Worm (Caenorhabditis elegans) whole organism, L4/young adult: ENCODE data around the gene F58B3.4.

Experiments used
- W03F9.2 ChIP-seq: fragments of 150-350 bp; optimal IDR thresholded peaks from 2 replicates; lab custom pipeline; 2014; ENCODE audit warnings: missing biosample characterization, missing genetic modification characterization
- dao-5 ChIP-seq: sonication (generic microtip); optimal IDR thresholded peaks from 2 replicates; lab custom pipeline; 2016; ENCODE audit warnings: missing genotype, missing genetic modification characterization, moderate library complexity, missing compliant biosample characterization
- him-1 ChIP-seq: sonication (generic microtip); optimal IDR thresholded peaks from 2 replicates; lab custom pipeline; 2016; ENCODE audit warnings: missing genotype, missing genetic modification reagents, missing genetic modification characterization, missing compliant biosample characterization

DNA sequence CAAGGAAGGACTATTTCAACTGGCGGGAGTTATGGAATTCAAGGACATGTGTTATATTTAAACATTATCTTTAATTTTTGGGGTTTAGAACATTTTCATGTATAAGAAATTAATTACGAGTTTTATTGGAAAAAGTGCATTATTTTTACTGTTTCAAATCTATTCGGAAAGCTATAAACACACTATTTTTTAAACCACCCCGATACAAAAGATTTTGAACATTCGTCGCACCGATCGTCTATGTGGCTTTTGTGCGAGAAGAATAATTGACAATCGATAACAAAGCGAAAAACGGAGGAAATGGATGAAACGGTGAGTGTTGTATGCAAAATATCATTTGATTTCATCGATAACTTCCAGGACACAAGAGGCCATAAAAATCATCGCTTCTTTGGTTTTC, 33.4 kb upstream of the F58B3.4 start, which contains the start of gene ZK809.9:
- TF ChIP-seq dao-5 (tag; lab: Kevin White, UChicago) (no peak), W03F9.2 (tag; lab: Kevin White, UChicago) (no peak), him-1 (tag; lab: Kevin White, UChicago) (no peak)
